Worm (Caenorhabditis elegans) whole organism, L2 larva: Measurements from ENCODE around the gene T04A6.3.

ENCODE experiments used
- F13H6.1 ChIP-seq: sonication (generic microtip); optimal IDR thresholded peaks from 2 replicates; lab custom pipeline; 2016; ENCODE audit warnings: missing genetic modification characterization, missing compliant biosample characterization
- Y55F3AM.14 ChIP-seq: fragments of 200-800 bp; sonication (Bioruptor generic); optimal IDR thresholded peaks from 2 replicates; lab custom pipeline; 2018; ENCODE audit warnings: mild to moderate bottlenecking, missing genetic modification characterization, missing compliant biosample characterization
- ZK546.5 ChIP-seq: sonication (generic microtip); optimal IDR thresholded peaks from 2 replicates; lab custom pipeline; 2017; ENCODE audit warnings: missing biosample characterization, missing genetic modification characterization
- ama-1 ChIP-seq: fragments of 150-350 bp; optimal IDR thresholded peaks from 2 replicates; lab custom pipeline; 2018; ENCODE audit warnings: inconsistent platforms
- ceh-16 ChIP-seq: fragments of 150-350 bp; optimal IDR thresholded peaks from 2 replicates; lab custom pipeline; 2014; ENCODE audit warnings: missing biosample characterization, missing genetic modification characterization
- ceh-82 ChIP-seq: fragments of 150-350 bp; optimal IDR thresholded peaks from 2 replicates; lab custom pipeline; 2014; ENCODE audit warnings: missing biosample characterization, missing genetic modification characterization
- crh-2 ChIP-seq: sonication (generic microtip); optimal IDR thresholded peaks from 2 replicates; lab custom pipeline; 2017; ENCODE audit warnings: missing biosample characterization, missing genetic modification characterization
- egl-27 ChIP-seq: sonication (generic microtip); optimal IDR thresholded peaks from 3 replicates; lab custom pipeline; 2017; ENCODE audit warnings: missing biosample characterization, missing genetic modification reagents, missing genetic modification characterization
- elt-1 ChIP-seq: fragments of 150-350 bp; optimal IDR thresholded peaks from 2 replicates; lab custom pipeline; 2014; ENCODE audit warnings: missing biosample characterization, missing genetic modification characterization
- elt-3 ChIP-seq: sonication (generic microtip); optimal IDR thresholded peaks from 2 replicates; lab custom pipeline; 2017; ENCODE audit warnings: missing biosample characterization, missing genetic modification characterization
- lin-11 ChIP-seq: fragments of 150-350 bp; sonication (generic microtip); optimal IDR thresholded peaks from 2 replicates; lab custom pipeline; 2014; ENCODE audit warnings: missing biosample characterization, missing genetic modification characterization, inconsistent platforms, mixed read lengths
- lin-13 ChIP-seq: fragments of 150-350 bp; optimal IDR thresholded peaks from 2 replicates; lab custom pipeline; 2014; ENCODE audit warnings: missing biosample characterization, missing genetic modification reagents, missing genetic modification characterization
- lin-39 ChIP-seq: fragments of 150-350 bp; optimal IDR thresholded peaks from 2 replicates; lab custom pipeline; 2014; ENCODE audit warnings: missing biosample characterization, missing genetic modification reagents, missing genetic modification characterization
- mab-5 ChIP-seq: fragments of 150-350 bp; optimal IDR thresholded peaks from 2 replicates; lab custom pipeline; 2014; ENCODE audit warnings: missing biosample characterization, missing genetic modification characterization
- mdl-1 ChIP-seq, 2 experiments: fragments of 150-350 bp in 1 of 2; sonication (generic microtip) in 1 of 2; optimal IDR thresholded peaks; 2 replicates each; lab custom pipeline; 2017; ENCODE audit warnings: missing biosample characterization in 2 of 2, missing genetic modification characterization in 2 of 2
- nhr-12 ChIP-seq: fragments of 150-350 bp; optimal IDR thresholded peaks from 2 replicates; lab custom pipeline; 2014; ENCODE audit warnings: missing biosample characterization, missing genetic modification characterization
- nhr-129 ChIP-seq: fragments of 150-350 bp; optimal IDR thresholded peaks from 2 replicates; lab custom pipeline; 2014; ENCODE audit warnings: missing biosample characterization, missing genetic modification characterization
- nhr-21 ChIP-seq: fragments of 150-350 bp; optimal IDR thresholded peaks from 2 replicates; lab custom pipeline; 2014; ENCODE audit warnings: missing biosample characterization, missing genetic modification characterization
- nhr-23 ChIP-seq: fragments of 150-350 bp; optimal IDR thresholded peaks from 2 replicates; lab custom pipeline; 2014; ENCODE audit warnings: missing biosample characterization, missing genetic modification reagents, missing genetic modification characterization
- nhr-25 ChIP-seq: fragments of 150-350 bp; sonication (generic microtip); optimal IDR thresholded peaks from 3 replicates; lab custom pipeline; 2014; ENCODE audit warnings: missing biosample characterization, missing genetic modification characterization
- nhr-77 ChIP-seq: fragments of 150-350 bp; optimal IDR thresholded peaks from 2 replicates; lab custom pipeline; 2014; ENCODE audit warnings: missing biosample characterization, missing genetic modification characterization
- sem-4 ChIP-seq: fragments of 150-350 bp; optimal IDR thresholded peaks from 2 replicates; lab custom pipeline; 2014; ENCODE audit warnings: missing biosample characterization, missing genetic modification reagents, missing genetic modification characterization
- skn-1 ChIP-seq: sonication (generic microtip); optimal IDR thresholded peaks from 2 replicates; lab custom pipeline; 2017; ENCODE audit warnings: missing biosample characterization, missing genetic modification characterization
- sma-3 ChIP-seq: sonication (generic microtip); optimal IDR thresholded peaks from 2 replicates; lab custom pipeline; 2016; ENCODE audit warnings: missing genetic modification reagents, missing genetic modification characterization, missing compliant biosample characterization
- sma-9 ChIP-seq, 2 experiments: fragments of 150-350 bp in 1 of 2; sonication (generic microtip) in 1 of 2; optimal IDR thresholded peaks; 2 replicates each; lab custom pipeline; 2014 to 2016; ENCODE audit warnings: missing genetic modification characterization in 2 of 2, mild to moderate bottlenecking in 1 of 2, missing biosample characterization in 1 of 2, missing compliant biosample characterization in 1 of 2, missing genetic modification reagents in 1 of 2, moderate library complexity in 1 of 2
- snpc-4 ChIP-seq: fragments of 150-350 bp; optimal IDR thresholded peaks from 2 replicates; lab custom pipeline; 2014; ENCODE audit warnings: missing biosample characterization, missing genetic modification characterization
- unc-55 ChIP-seq: fragments of 150-350 bp; sonication (generic microtip); optimal IDR thresholded peaks from 3 replicates; lab custom pipeline; 2014; ENCODE audit warnings: missing biosample characterization, missing genetic modification reagents, missing genetic modification characterization
- unc-62 ChIP-seq: fragments of 150-350 bp; optimal IDR thresholded peaks from 2 replicates; lab custom pipeline; 2014; ENCODE audit warnings: missing biosample characterization, missing genetic modification reagents, missing genetic modification characterization
- zag-1 ChIP-seq: fragments of 150-350 bp; optimal IDR thresholded peaks from 2 replicates; lab custom pipeline; 2014; ENCODE audit warnings: missing biosample characterization, missing genetic modification characterization
- ztf-1 ChIP-seq: fragments of 200-800 bp; sonication (Bioruptor generic); conservative IDR thresholded peaks from 2 replicates; pipeline ENCODE4 v1.3.6; 2022; ENCODE audit warnings: missing genetic modification characterization, missing compliant biosample characterization
- ztf-11 ChIP-seq: sonication (generic microtip); optimal IDR thresholded peaks from 2 replicates; lab custom pipeline; 2017; ENCODE audit warnings: missing biosample characterization, missing genetic modification characterization
- ztf-4 ChIP-seq: fragments of 150-350 bp; optimal IDR thresholded peaks from 2 replicates; lab custom pipeline; 2014; ENCODE audit warnings: missing biosample characterization, missing genetic modification characterization

The T04A6.3 gene

DNA sequence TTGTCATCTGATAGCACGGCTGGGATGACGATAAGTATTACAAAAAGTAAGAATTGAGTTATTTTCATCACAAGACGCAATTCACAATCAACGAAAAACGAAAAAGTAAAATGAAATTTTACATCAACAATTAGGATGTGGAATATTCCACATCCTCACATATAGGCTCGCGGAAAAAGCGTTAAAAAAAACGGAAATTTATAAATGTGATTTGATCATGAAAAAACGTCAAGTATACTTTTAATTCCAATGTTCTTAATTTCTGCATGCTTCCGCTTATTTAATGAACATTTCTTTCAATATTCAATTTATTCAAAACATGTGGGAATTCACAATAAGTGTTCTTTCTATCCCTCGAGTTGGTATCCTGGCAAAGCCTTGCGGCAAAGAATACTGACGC lies at the start of gene T04A6.3:
T04A6.3 (minus strand) TSS at position 101 of the 400 bp plus-strand sequence.
- TF ChIP-seq ceh-82, result no peak
- TF ChIP-seq crh-2 (tag; lab: Kevin White, UChicago), result no peak
- no peak for TF ChIP-seq unc-55 (GFP tag; lab: Kevin White, UChicago)
- TF ChIP-seq nhr-129 (tag; lab: Kevin White, UChicago), result no peak
- TF ChIP-seq nhr-77 (tag; lab: Kevin White, UChicago), result no peak
- TF ChIP-seq F13H6.1 (tag; lab: Kevin White, UChicago), result no peak
- no peak for TF ChIP-seq nhr-12
- no peak for TF ChIP-seq zag-1 (tag; lab: Kevin White, UChicago)
- TF ChIP-seq unc-62, result no peak
- no peak for TF ChIP-seq ztf-4 (tag; lab: Kevin White, UChicago)
- no peak for TF ChIP-seq ama-1
- no peak for TF ChIP-seq lin-13 (GFP tag; lab: Kevin White, UChicago)
- no peak for TF ChIP-seq ztf-1 (GFP tag; lab: Robert Waterston, UW)
- no peak for TF ChIP-seq ceh-16 (tag; lab: Kevin White, UChicago)
- TF ChIP-seq lin-39 (tag; lab: Kevin White, UChicago), result no peak
- no peak for TF ChIP-seq snpc-4 (tag; lab: Kevin White, UChicago)
- TF ChIP-seq lin-11 (tag; lab: Kevin White, UChicago), result no peak
- TF ChIP-seq ZK546.5 (tag; lab: Kevin White, UChicago), result no peak
- no peak for TF ChIP-seq nhr-21 (tag; lab: Kevin White, UChicago)

ce11 chrIII:7656474-7656873 lies 48.4 kb upstream of the T04A6.3 start, which contains the start of gene ZK783.7:
ZK783.7 (plus strand) TSS chrIII:7656719.
- TF ChIP-seq nhr-129 (tag; lab: Kevin White, UChicago), result peak; percentile 30
- no peak for TF ChIP-seq ztf-4 (tag; lab: Kevin White, UChicago)

DNA sequence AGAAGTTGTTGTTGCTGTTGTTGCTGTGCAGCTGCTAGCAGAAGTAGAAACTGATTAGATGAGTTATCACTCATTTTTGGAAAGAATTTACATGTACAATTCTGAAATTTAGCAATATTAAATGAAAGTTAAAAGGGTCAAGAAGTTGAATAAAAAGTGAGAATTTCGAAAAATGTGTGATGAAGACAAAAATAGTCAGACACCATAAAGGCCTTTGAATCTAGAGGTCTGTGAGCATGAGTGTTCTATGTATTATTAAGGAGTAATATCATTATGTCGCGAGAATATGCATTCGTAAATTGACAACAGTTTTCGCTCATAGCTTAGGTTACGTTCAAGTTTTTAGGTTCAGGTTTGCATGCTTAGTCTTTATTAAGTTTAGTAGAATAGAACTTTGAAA lies 47.8 kb upstream of the T04A6.3 start, which contains the start of gene baz-2:
baz-2 (minus strand) TSS at position 101 of the 400 bp plus-strand sequence.
- TF ChIP-seq mab-5 (tag; lab: Kevin White, UChicago), result no peak
- TF ChIP-seq elt-3, result no peak
- no peak for TF ChIP-seq ztf-4 (tag; lab: Kevin White, UChicago)
- no peak for TF ChIP-seq mdl-1 (tag; optimal IDR thresholded peaks at IDR 0.05; lab: Kevin White, UChicago)
- TF ChIP-seq elt-1 (tag; lab: Kevin White, UChicago), result no peak
- no peak for TF ChIP-seq ztf-11 (tag; lab: Kevin White, UChicago)
- no peak for TF ChIP-seq unc-62
- no peak for TF ChIP-seq skn-1
- TF ChIP-seq nhr-12, result no peak

DNA sequence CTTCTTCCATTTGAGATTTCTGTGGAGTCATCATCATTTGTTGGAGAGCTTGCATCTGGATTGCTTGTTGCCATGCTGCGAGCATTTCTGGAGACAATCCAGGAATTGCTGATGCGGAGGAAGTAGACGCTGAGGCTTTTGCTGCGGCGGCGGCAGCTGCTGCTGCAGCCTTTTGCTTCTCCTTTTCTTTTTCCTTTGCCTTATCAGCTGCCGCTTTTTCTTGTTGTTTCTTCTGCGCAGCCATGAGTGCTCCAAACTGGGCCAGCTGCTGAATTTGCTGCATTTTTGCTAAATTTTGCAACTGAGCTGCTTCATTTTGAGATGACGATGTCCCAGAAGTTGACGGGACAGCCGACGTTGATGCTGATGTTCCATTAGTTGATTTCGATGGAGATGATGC lies 47.4 kb upstream of the T04A6.3 start:
- no peak for TF ChIP-seq zag-1 (tag; lab: Kevin White, UChicago)
- TF ChIP-seq nhr-23 (tag; lab: Kevin White, UChicago), result no peak
- no peak for TF ChIP-seq ama-1
- TF ChIP-seq ZK546.5 (tag; lab: Kevin White, UChicago), result no peak
- TF ChIP-seq ztf-1 (GFP tag; lab: Robert Waterston, UW), result no peak
- no peak for TF ChIP-seq Y55F3AM.14 (GFP tag; lab: Kevin White, UChicago)
- TF ChIP-seq nhr-12, result no peak
- TF ChIP-seq sma-3 (GFP tag; lab: Kevin White, UChicago), result no peak
- TF ChIP-seq ceh-16 (tag; lab: Kevin White, UChicago), result no peak
- TF ChIP-seq nhr-21 (tag; lab: Kevin White, UChicago), result no peak
- no peak for TF ChIP-seq lin-39 (tag; lab: Kevin White, UChicago)
- no peak for TF ChIP-seq skn-1
- TF ChIP-seq snpc-4 (tag; lab: Kevin White, UChicago), result no peak
- no peak for TF ChIP-seq ceh-82
- no peak for TF ChIP-seq ztf-4 (tag; lab: Kevin White, UChicago)
- TF ChIP-seq sem-4, result no peak
- TF ChIP-seq elt-3, result no peak

DNA sequence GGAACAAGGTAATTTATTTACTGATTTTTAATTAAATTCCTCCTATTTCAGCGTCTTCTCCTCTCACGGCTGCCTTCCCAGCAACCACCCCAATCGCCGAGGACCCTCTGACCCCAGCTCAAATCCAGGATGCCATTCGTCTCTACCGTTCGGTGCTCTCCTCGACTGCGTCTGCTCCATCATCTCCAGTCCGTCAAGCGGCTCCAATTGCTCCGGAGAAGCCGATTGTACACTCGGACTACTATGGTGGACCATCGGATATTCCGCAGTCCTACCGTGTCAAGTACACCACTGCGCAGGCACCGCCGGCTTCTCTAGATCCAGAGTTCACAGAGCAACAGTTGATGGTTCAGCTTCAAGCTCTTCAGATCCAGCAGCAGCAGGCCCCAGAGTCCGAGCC lies 40.7 kb upstream of the T04A6.3 start:
- TF ChIP-seq ceh-16 (tag; lab: Kevin White, UChicago), result no peak
- no peak for TF ChIP-seq ztf-11 (tag; lab: Kevin White, UChicago)
- TF ChIP-seq F13H6.1 (tag; lab: Kevin White, UChicago), result no peak
- TF ChIP-seq unc-55 (GFP tag; lab: Kevin White, UChicago), result no peak
- TF ChIP-seq snpc-4 (tag; lab: Kevin White, UChicago), result no peak
- no peak for TF ChIP-seq sma-9 (GFP tag; optimal IDR thresholded peaks at IDR 0.05; lab: Kevin White, UChicago)
- TF ChIP-seq sma-9 (tag; optimal IDR thresholded peaks at IDR 0.05; lab: Kevin White, UChicago), result no peak
- no peak for TF ChIP-seq crh-2 (tag; lab: Kevin White, UChicago)
- TF ChIP-seq nhr-25 (tag; lab: Kevin White, UChicago), result no peak
- no peak for TF ChIP-seq egl-27 (tag; lab: Kevin White, UChicago)
